Worm (Caenorhabditis elegans): ENCODE results near the gene sup-1.

sup-1 gene

ce11 chrIII:11719400-11719875 is 18.0 kb downstream of the sup-1 start, which contains the start of the genes elb-1 and Y41C4A.11:
TSS of gene elb-1 (minus strand) at chrIII:11719450.
TSS of gene Y41C4A.11 (plus strand) at chrIII:11719860.
- TF ChIP-seq lin-54 (GFP tag; optimal IDR thresholded peaks at IDR 0.05) (peak; percentile 97), lsl-1 (GFP tag; optimal IDR thresholded peaks at IDR 0.05) (peak; percentile 35), mcd-1 (GFP tag; IDR thresholded peaks at IDR 0.05) (peak; percentile 97), cebp-2 (GFP tag; IDR thresholded peaks at IDR 0.05) (no peak), pha-4 (tag; optimal IDR thresholded peaks at IDR 0.05) (peak; percentile 55), mxl-1 (tag; optimal IDR thresholded peaks at IDR 0.05) (no peak), attf-5 (GFP tag; optimal IDR thresholded peaks at IDR 0.05) (peak; percentile 42), D2030.7 (GFP tag; IDR thresholded peaks at IDR 0.05) (0 out of 2 replicates have a peak, but pooled peaks have one; percentile 20), lin-40 (tag; optimal IDR thresholded peaks at IDR 0.05) (peak; percentile 39), cebp-1 (GFP tag; IDR thresholded peaks at IDR 0.05) (no peak), cebp-1 (tag; optimal IDR thresholded peaks at IDR 0.05) (peak; percentile 29), lin-35 (GFP tag; optimal IDR thresholded peaks at IDR 0.05) (peak; percentile 18 to 90 (median 78)), K11D2.4 (GFP tag; IDR thresholded peaks at IDR 0.05) (0 out of 2 replicates have a peak, but pooled peaks have one; percentile 13), sptf-2 (GFP tag; optimal IDR thresholded peaks at IDR 0.05) (no peak), dpl-1 (GFP tag; optimal IDR thresholded peaks at IDR 0.05) (peak; percentile 87), rcor-1 (GFP tag; IDR thresholded peaks at IDR 0.05) (0 out of 2 replicates have a peak, but pooled peaks have one; percentile 18), efl-1 (GFP tag; optimal IDR thresholded peaks at IDR 0.05) (peak; percentile 84), F55B11.4 (tag; optimal IDR thresholded peaks at IDR 0.05; ENCODE audit: borderline replicate concordance, insufficient read depth) (no peak), nhr-27 (tag; optimal IDR thresholded peaks at IDR 0.05) (no peak), tbp1 (GFP tag; optimal IDR thresholded peaks at IDR 0.05) (peak; percentile 19)

DNA sequence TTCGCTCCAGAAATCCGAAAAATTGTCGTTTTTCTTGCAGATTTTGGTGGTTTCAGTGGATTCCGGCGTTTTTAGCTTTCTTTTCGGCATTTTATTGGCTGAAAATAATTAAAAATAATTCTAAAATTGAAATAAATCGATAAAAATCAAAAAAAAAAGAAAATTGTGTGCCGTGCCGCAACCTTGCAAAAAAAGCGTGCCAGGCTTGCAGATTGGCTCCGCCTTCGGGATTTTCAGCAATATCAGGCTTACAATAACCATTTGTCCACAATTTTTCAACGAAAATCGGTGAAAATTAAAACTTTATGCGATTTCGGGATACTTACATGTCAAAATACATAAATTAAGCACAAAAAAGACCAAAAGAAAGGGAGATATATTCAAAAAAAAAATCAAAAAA is 18.9 kb downstream of the sup-1 start, which contains the start of gene Y41C4A.9:
TSS of gene Y41C4A.9 (minus strand) at position 98 of the 400 bp plus-strand sequence.
- TF ChIP-seq F23B12.7 (tag; optimal IDR thresholded peaks at IDR 0.05; ENCODE audit: insufficient read depth) (peak; percentile 4), pha-4 (tag; optimal IDR thresholded peaks at IDR 0.05) (no peak), hsf-1 (GFP tag; IDR thresholded peaks at IDR 0.05) (no peak), egl-18 (GFP tag; IDR thresholded peaks at IDR 0.05) (no peak), tbx-9 (tag; optimal IDR thresholded peaks at IDR 0.05; ENCODE audit: borderline replicate concordance) (no peak), chd-7 (tag; optimal IDR thresholded peaks at IDR 0.05) (no peak), ccch-3 (GFP tag; optimal IDR thresholded peaks at IDR 0.05) (no peak), repo-1 (tag; optimal IDR thresholded peaks at IDR 0.05) (no peak), snpc-1.1 (tag; optimal IDR thresholded peaks at IDR 0.05; ENCODE audit: insufficient read depth) (peak; percentile 42), hmg-1.2 (GFP tag; IDR thresholded peaks at IDR 0.05) (peak; percentile 13; the same call in 1 of the 2 replicates), Y53F4B.3 (GFP tag; IDR thresholded peaks at IDR 0.05) (no peak), lin-54 (GFP tag; optimal IDR thresholded peaks at IDR 0.05) (peak; percentile 62), nfya-2 (GFP tag; IDR thresholded peaks at IDR 0.05) (no peak), ceh-79 (tag; optimal IDR thresholded peaks at IDR 0.05) (no peak), madf-6 (GFP tag; IDR thresholded peaks at IDR 0.05) (peak; percentile 58), rec-8 (tag; optimal IDR thresholded peaks at IDR 0.05) (peak in 1 of 2 experiments; percentile 1), hmg-20 (GFP tag; IDR thresholded peaks at IDR 0.05) (no peak), C17E4.6 (GFP tag; IDR thresholded peaks at IDR 0.05) (no peak), atf-7 (tag; optimal IDR thresholded peaks at IDR 0.05) (no peak), snpc-1.3 (tag; optimal IDR thresholded peaks at IDR 0.05; ENCODE audit: insufficient read depth) (peak; percentile 40), him-1 (tag; optimal IDR thresholded peaks at IDR 0.05) (peak; percentile 26), lin-35 (GFP tag; optimal IDR thresholded peaks at IDR 0.05) (peak in 1 of 3 experiments; percentile 17), hlh-12 (tag; optimal IDR thresholded peaks at IDR 0.05) (no peak), T07F8.4 (tag; optimal IDR thresholded peaks at IDR 0.05) (no peak), mcd-1 (GFP tag; IDR thresholded peaks at IDR 0.05) (peak; percentile 69), F49E8.2 (tag; optimal IDR thresholded peaks at IDR 0.05; ENCODE audit: insufficient read depth) (peak; percentile 15), rcor-1 (GFP tag; IDR thresholded peaks at IDR 0.05) (0 out of 2 replicates have a peak, but pooled peaks have one; percentile 18), Y67H2A.10 (GFP tag; conservative IDR thresholded peaks at IDR 0.05) (no peak), die-1 (tag; optimal IDR thresholded peaks at IDR 0.05) (no peak), snpc-3.4 (tag; optimal IDR thresholded peaks at IDR 0.05) (peak; percentile 79)

Measured in whole organism, young adult.